Worm (Caenorhabditis elegans) whole organism, late embryonic: ENCODE results near the gene ceh-18.

Source experiments
- F13H6.1 ChIP-seq: sonication (generic microtip); optimal IDR thresholded peaks from 2 replicates; lab custom pipeline; 2016; ENCODE audit warnings: missing genetic modification characterization, missing compliant biosample characterization
- ceh-19 ChIP-seq: fragments of 200-800 bp; sonication (Bioruptor generic); optimal IDR thresholded peaks from 2 replicates; lab custom pipeline; 2018; ENCODE audit warnings: mild to moderate bottlenecking, missing genetic modification characterization, missing compliant biosample characterization
- fax-1 ChIP-seq: sonication (generic microtip); optimal IDR thresholded peaks from 2 replicates; lab custom pipeline; 2016; ENCODE audit warnings: missing genotype, missing genetic modification characterization, missing compliant biosample characterization
- hlh-13 ChIP-seq: fragments of 200-800 bp; sonication (Bioruptor generic); optimal IDR thresholded peaks from 2 replicates; lab custom pipeline; 2018; ENCODE audit warnings: mild to moderate bottlenecking, missing genetic modification characterization, missing compliant biosample characterization
- hlh-15 ChIP-seq: sonication (generic microtip); optimal IDR thresholded peaks from 2 replicates; lab custom pipeline; 2016; ENCODE audit warnings: missing genetic modification characterization, missing compliant biosample characterization
- pha-2 ChIP-seq: sonication (generic microtip); optimal IDR thresholded peaks from 2 replicates; lab custom pipeline; 2017; ENCODE audit warnings: mild to moderate bottlenecking, missing genetic modification characterization, missing compliant biosample characterization

Gene ceh-18

DNA sequence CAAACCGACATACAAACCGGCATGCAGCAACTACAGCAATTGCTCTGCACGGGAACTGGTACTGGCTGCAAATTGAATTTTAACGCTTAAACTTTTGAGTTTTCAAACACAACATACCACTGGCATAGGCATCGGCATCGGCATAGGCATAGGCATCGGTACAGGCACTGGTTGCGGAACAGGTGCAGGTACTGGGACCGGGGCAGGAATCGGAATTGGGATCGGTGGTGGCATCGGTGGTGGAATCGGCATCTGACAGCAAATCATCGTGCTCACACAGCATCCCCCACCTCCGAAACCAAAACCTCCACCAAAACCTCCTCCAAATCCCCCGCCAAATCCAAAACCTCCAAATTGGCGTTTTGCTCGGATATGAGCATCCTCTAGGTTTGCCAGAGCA, 63.4 kb downstream of the ceh-18 start:
- TF ChIP-seq F13H6.1 (tag; lab: Kevin White, UChicago) (no peak), ceh-19 (GFP tag; lab: Kevin White, UChicago) (no peak), hlh-13 (no peak), hlh-15 (tag; lab: Kevin White, UChicago) (no peak)

DNA sequence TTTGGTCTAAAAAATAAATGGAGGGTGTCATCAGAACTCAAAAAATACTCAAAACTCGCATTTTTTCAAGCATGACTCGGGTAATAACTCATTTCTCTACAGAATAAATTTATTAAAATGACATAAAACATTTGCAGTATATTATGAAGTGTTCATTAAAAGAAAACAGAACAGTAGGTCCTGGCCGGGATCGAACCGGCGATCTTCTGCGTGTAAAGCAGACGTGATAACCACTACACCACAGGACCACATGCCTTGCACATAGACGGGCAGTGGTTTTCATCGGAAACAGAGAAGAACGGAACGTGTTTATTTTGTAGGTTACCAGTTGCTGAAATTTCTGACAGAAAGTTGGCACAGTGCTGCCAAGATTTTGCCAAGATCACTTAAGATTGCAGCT, 64.2 kb downstream of the ceh-18 start:
- TF ChIP-seq fax-1 (tag; lab: Kevin White, UChicago) (no peak), pha-2 (tag; lab: Kevin White, UChicago) (no peak)
